Worm (Caenorhabditis elegans): ENCODE results near the gene Y57G11C.43.

- TF ChIP-seq lin-13 (GFP tag; optimal IDR thresholded peaks at IDR 0.05) (no peak), tbx-2 (tag; optimal IDR thresholded peaks at IDR 0.05) (no peak), ama-1 (optimal IDR thresholded peaks at IDR 0.05) (no peak), lin-39 (tag; optimal IDR thresholded peaks at IDR 0.05) (no peak), elt-2 (tag; optimal IDR thresholded peaks at IDR 0.05) (no peak), xbp-1 (tag; optimal IDR thresholded peaks at IDR 0.05) (no peak), aha-1 (tag; optimal IDR thresholded peaks at IDR 0.05) (no peak)
Observed at ce11 chrIV:14806903-14807302, 37.7 kb downstream of the Y57G11C.43 start, which contains the start of gene oig-5.

Measured in whole organism, L1 larva.